Worm (Caenorhabditis elegans): ENCODE results near the gene col-42.

col-42 gene

DNA sequence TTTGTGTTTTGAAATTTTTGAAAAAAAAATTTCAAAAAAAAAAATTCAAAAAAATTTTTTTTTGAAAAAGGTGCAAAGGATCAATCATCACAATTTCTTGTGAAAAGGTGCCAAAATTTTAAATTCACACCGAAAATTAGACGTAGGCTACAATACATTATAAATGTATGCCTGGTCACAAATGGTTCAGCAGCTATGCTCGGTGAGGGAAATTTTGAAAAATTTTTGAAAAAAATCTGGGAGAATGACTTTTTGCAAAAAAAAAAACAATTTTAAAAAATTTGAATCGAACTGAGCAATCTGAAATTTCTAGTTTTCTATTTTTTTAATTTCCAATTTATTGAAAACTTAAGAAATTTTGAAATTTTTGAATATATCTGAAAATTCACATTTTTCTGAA lies 2.0 kb upstream of the col-42 start, which contains the start of gene egas-3:
egas-3 (minus strand) TSS at position 101 of the 400 bp plus-strand sequence.
- TF ChIP-seq ceh-9 (tag; optimal IDR thresholded peaks at IDR 0.05), result no peak
- no peak for TF ChIP-seq mdl-1 (tag; optimal IDR thresholded peaks at IDR 0.05)
- TF ChIP-seq nhr-67 (tag; optimal IDR thresholded peaks at IDR 0.05), result no peak
- TF ChIP-seq aly-2 (tag; optimal IDR thresholded peaks at IDR 0.05), result no peak
- no peak for TF ChIP-seq ceh-28 (tag; optimal IDR thresholded peaks at IDR 0.05)
- TF ChIP-seq sea-2 (GFP tag; optimal IDR thresholded peaks at IDR 0.05), result no peak
- TF ChIP-seq ztf-4 (tag; optimal IDR thresholded peaks at IDR 0.05), result no peak
- TF ChIP-seq nhr-43 (tag; optimal IDR thresholded peaks at IDR 0.05; ENCODE audit: poor library complexity, severe bottlenecking), result no peak
- TF ChIP-seq skn-1 (tag; optimal IDR thresholded peaks at IDR 0.05), result no peak
- TF ChIP-seq nhr-23 (tag; optimal IDR thresholded peaks at IDR 0.05), result no peak
- TF ChIP-seq jun-1 (tag; optimal IDR thresholded peaks at IDR 0.05), result no peak
- no peak for TF ChIP-seq ceh-82 (tag; optimal IDR thresholded peaks at IDR 0.05)
- no peak for TF ChIP-seq fos-1 (tag; optimal IDR thresholded peaks at IDR 0.05)
- TF ChIP-seq pqm-1 (tag; optimal IDR thresholded peaks at IDR 0.05), result no peak

DNA sequence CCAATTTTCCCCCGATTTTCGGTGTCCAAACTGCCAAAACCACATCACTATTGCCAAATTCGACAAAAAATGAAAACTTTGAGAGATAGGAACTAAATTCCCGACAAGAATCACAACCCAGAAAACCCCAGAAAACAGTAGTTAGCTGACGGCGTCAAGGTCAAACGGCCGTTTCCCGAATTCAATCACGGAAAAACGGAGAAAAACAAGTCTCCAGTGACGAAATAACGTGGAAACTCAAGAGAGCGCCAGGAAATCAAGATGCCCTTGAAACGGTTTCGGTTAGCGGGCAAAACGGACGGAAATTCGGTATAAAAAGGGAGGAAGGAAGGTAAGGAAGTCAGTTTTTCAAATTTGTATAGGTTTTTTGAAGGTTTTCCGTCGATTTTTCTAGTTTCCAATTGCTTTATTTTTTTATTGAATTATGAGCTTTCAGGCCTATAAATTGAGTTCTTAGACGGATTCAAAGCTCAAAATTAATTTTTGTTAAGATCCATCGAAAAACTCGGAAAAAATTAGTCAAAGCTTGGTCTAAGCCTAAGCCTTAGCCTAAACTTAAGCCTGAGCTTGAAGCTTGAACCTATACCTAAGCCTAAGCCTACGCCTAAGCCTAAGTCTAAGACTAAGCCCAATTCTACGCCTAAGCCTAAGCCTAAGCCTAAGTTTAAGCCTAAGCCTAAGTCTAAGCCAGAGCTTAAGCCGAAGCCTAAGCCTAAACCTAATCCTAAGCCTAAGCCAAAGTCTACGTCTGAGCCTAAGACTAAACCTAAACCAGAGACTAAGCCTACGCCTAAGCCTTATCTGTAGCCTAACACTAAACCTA lies 529 bp upstream of the col-42 start:
- no peak for TF ChIP-seq nhr-237 (tag; optimal IDR thresholded peaks at IDR 0.05)
- TF ChIP-seq elt-3 (tag; optimal IDR thresholded peaks at IDR 0.05), result peak in 1 of 3 experiments; percentile 29
- peak; percentile 9 for TF ChIP-seq nhr-25 (tag; optimal IDR thresholded peaks at IDR 0.05)
- no peak for TF ChIP-seq aly-2 (tag; optimal IDR thresholded peaks at IDR 0.05)
- peak; percentile 6 for TF ChIP-seq lin-15B (tag; optimal IDR thresholded peaks at IDR 0.05)
- peak; percentile 22 for TF ChIP-seq jun-1 (tag; optimal IDR thresholded peaks at IDR 0.05)
- TF ChIP-seq nhr-23 (tag; optimal IDR thresholded peaks at IDR 0.05), result peak; percentile 49

DNA sequence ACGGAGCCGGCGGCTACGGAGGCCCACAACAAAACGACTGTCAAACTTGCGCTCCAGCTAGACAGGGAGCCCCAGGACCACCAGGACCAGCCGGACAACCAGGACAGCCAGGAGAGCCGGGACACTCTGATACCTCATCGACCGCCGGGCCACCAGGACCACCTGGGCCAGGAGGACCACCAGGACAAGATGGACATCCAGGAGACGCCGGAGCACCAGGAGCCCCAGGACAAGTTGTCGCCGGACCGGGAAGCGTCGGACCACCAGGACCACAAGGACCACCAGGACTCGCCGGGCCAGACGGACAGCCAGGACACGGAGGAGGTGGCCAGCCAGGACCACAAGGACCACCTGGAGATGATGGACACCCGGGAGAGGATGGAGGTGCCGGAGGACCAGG lies 790 bp downstream of the col-42 start:
- no peak for TF ChIP-seq hmg-11 (tag; optimal IDR thresholded peaks at IDR 0.05)
- TF ChIP-seq ZK546.5 (tag; optimal IDR thresholded peaks at IDR 0.05), result no peak
- TF ChIP-seq unc-62 (GFP tag; optimal IDR thresholded peaks at IDR 0.05), result no peak
- no peak for TF ChIP-seq lin-39 (tag; optimal IDR thresholded peaks at IDR 0.05)
- no peak for TF ChIP-seq ceh-16 (tag; optimal IDR thresholded peaks at IDR 0.05)
- TF ChIP-seq elt-3 (tag; optimal IDR thresholded peaks at IDR 0.05), result no peak
- TF ChIP-seq ztf-4 (tag; optimal IDR thresholded peaks at IDR 0.05), result no peak
- no peak for TF ChIP-seq pha-4 (tag; optimal IDR thresholded peaks at IDR 0.05)
- TF ChIP-seq nfya-1 (tag; optimal IDR thresholded peaks at IDR 0.05; ENCODE audit: insufficient read depth), result no peak
- TF ChIP-seq ceh-9 (tag; optimal IDR thresholded peaks at IDR 0.05), result no peak
- no peak for TF ChIP-seq lsy-12 (tag; optimal IDR thresholded peaks at IDR 0.05)
- TF ChIP-seq eor-1 (tag; optimal IDR thresholded peaks at IDR 0.05), result no peak
- no peak for TF ChIP-seq nhr-23 (tag; optimal IDR thresholded peaks at IDR 0.05)
- no peak for TF ChIP-seq ceh-28 (tag; optimal IDR thresholded peaks at IDR 0.05)
- TF ChIP-seq egl-5 (tag; optimal IDR thresholded peaks at IDR 0.05), result no peak
- TF ChIP-seq nhr-12 (tag; optimal IDR thresholded peaks at IDR 0.05), result no peak

DNA sequence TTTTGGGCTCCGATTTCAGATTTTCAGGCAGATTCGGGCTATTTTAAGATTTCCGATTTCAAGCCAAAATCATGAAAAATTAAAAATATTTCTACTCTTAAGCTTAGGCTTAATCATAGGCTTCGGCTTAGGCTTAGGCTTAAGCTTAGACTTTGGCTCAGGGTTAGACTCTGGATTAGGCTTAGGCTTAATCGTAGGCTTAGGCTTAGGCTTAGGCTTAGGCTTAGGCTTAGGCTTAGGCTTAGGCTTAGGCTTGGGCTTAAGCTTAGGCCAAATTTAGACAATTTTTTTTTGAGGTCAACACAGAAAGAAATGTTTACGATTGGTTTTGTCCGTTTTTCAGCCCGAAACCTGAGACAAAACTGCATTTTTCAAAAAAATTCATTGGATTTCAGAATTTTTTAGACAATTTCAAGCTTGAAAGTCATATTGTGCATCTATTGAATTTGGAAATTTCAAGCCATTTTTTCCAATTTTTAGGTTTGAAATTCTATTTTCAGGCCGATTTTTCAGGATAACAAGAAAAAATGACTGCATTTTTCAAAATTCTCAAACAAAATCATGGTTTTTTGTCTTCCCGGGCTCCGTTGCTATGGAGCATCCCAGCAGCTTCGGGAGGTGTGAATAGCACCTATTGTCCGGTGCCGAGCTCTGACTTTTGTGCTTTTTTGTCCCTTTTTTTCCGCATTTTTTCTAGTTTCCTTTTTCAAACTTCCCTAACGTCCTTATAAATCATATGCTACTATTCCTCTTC lies 1.5 kb downstream of the col-42 start, which contains the start of gene egas-1:
egas-1 (plus strand) TSS at position 704 of the 754 bp plus-strand sequence.
- TF ChIP-seq daf-12 (tag; optimal IDR thresholded peaks at IDR 0.05) (no peak), ceh-28 (tag; optimal IDR thresholded peaks at IDR 0.05) (peak; percentile 12), elt-3 (tag; optimal IDR thresholded peaks at IDR 0.05) (peak in 1 of 3 experiments; percentile 8), ama-1 (optimal IDR thresholded peaks at IDR 0.05) (peak; percentile 84), nhr-23 (tag; optimal IDR thresholded peaks at IDR 0.05) (peak; percentile 45)

DNA sequence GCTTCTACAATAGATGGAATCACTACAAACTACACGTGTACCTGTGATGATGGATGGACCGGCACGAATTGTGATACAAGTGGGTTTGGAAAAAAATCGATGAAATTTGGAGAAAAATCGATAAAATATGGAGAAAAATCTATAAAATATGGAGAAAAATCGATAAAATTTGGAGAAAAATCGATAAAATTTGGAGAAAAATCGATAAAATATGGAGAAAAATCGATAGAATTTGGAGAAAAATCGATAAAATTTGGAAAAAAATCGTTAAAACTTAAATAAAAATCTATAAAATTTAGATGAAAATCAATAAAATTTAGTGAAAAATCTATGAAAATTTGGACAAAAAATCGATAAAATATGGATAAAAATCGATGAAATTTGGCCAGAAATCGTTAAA lies 6.0 kb downstream of the col-42 start:
- TF ChIP-seq ceh-28 (tag; optimal IDR thresholded peaks at IDR 0.05), result peak; percentile 83
- no peak for TF ChIP-seq fos-1 (tag; optimal IDR thresholded peaks at IDR 0.05)
- no peak for TF ChIP-seq nfya-1 (tag; optimal IDR thresholded peaks at IDR 0.05; ENCODE audit: insufficient read depth)
